Fruit fly (Drosophila melanogaster) Kc167 (cell line): ENCODE measurements around the gene Ptp99A.

Source experiments
- Myc ChIP-seq: fragments of >200 bp; optimal IDR thresholded peaks from 2 replicates; lab custom pipeline; 2017; ENCODE audit warnings: missing external identifiers
- Sin3A ChIP-seq: fragments of >200 bp; optimal IDR thresholded peaks from 2 replicates; lab custom pipeline; 2018; ENCODE audit warnings: missing external identifiers
- h ChIP-seq: fragments of >200 bp; optimal IDR thresholded peaks from 3 replicates; lab custom pipeline; 2018; ENCODE audit warnings: missing external identifiers
- insv ChIP-seq: fragments of >200 bp; optimal IDR thresholded peaks from 3 replicates; lab custom pipeline; 2018; ENCODE audit warnings: missing external identifiers
- psq ChIP-seq: fragments of >200 bp; optimal IDR thresholded peaks from 2 replicates; lab custom pipeline; 2017; ENCODE audit warnings: missing external identifiers
- ttk ChIP-seq: sonication (Bioruptor generic); optimal IDR thresholded peaks from 2 replicates; lab custom pipeline; 2017; ENCODE audit warnings: missing external identifiers

Gene Ptp99A

DNA sequence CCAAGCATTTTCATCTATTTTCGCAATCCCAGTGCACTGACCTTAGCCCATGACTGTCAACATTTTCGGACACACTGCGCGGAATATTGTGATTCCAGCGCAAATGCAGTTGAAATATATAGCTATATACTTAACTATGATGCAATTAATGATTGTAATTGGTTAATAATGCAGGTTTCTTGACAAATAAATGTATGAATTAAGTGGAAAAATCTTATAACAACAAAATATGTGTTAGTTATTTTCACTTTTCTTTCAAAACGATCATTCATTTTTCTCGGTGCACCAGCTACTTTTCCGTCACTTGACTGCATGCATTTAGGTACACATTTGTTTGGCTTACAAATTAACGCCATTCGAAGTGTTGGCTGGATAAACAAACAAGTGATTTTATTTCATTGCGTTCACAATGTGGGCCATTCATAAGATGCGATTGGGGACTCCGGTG, 81.3 kb downstream of the Ptp99A start:
- TF ChIP-seq ttk (lab: Kevin White, UChicago), result no peak
- TF ChIP-seq insv (lab: Kevin White, UChicago), result no peak
- no peak for TF ChIP-seq h
- TF ChIP-seq psq, result no peak
- TF ChIP-seq Myc (lab: Kevin White, UChicago), result no peak
- no peak for TF ChIP-seq Sin3A (lab: Kevin White, UChicago)

DNA sequence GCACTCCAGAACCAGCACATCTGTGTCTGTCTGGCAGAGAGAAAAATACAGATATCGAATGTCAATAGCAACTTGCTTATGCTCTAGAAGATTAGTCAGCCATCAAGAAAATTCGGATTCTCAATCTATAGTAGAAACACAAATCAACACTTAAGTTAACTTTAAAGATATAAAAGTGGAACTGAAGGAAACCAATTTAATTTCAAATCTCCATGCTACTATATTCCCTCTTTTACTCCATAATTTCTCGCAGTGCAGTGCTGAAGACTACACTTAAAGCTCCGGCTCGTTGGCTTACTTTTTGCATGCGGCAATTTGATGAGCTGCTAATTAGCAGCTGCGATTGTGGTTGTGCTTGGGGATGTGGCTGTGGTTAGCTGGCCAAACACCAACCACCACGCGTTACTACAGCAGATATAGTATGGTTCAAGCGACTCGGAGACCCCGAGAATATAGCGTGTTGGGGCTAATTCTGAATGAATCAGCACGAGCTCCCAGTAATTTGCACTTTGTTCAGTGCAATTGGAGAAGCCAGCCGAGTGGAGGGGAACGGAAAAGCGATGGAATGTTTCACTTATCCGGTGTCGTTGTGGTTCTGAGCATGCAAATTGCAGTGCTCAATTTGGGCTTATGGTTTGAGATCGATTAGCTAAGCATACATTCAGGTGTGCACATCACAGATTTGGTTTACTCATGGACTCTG, 82.9 kb downstream of the Ptp99A start:
- no peak for TF ChIP-seq Sin3A (lab: Kevin White, UChicago)

DNA sequence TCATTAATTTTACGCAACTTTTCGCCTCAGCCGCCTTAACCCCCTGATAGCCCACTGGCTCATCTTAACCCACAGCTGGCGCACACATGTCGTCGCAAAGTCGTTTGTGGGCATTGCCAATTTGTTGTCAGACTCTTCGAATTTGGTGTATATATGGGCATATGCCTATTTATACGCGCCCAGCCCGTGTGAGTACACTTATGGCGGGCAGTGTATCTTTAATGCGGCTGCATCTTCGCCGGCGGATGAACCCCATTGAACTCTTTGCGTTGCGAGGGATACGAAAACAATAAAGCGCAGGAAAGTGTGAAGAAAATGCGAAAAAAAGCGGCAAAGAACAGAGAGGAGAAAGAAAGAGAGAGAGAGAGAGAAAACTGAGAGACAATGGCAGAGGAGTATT, 83.6 kb downstream of the Ptp99A start:
- TF ChIP-seq Myc (lab: Kevin White, UChicago) (no peak), insv (lab: Kevin White, UChicago) (no peak), h (no peak), ttk (lab: Kevin White, UChicago) (no peak), psq (no peak), Sin3A (lab: Kevin White, UChicago) (no peak)

DNA sequence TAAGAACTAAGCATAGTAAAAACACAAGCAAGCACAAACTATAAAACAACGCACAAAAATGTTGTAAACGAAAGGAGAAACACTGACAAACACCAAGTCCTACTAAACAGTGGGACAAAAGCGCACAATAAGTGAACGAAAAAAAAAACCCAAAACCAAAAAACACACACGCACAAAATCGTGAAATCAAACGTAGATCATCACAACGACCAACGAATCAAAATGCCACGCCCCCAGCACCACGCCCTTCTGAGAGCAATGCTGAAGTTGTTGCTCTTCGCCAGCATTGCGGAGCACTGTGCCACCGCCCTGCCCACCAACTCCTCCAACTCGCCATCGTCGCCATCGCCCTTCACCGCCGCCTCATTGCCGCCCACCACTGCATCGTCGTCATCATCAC, 84.4 kb downstream of the Ptp99A start:
- TF ChIP-seq insv (lab: Kevin White, UChicago) (no peak), ttk (lab: Kevin White, UChicago) (no peak), Sin3A (lab: Kevin White, UChicago) (no peak), h (no peak), psq (no peak), Myc (lab: Kevin White, UChicago) (no peak)

DNA sequence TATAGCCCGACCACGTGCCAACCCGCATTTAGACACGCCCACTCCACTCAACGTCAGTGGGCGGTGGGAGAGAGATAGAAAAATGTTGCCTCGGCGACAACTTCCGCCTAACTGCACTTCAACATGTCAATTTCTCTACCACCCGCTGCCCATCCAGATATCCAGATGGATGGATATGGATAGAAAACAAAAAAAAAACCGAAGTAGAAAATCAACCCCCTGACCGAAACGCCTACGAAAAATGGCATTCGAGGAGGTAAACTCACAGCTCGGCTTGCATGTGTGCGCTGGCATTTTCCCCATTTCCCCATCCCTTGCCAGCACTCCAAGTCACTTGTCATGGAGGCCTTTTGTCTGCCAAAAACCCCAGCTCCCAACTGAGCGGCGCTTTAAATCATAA, 89.3 kb downstream of the Ptp99A start:
- TF ChIP-seq ttk (lab: Kevin White, UChicago), result no peak
- no peak for TF ChIP-seq Myc (lab: Kevin White, UChicago)
- no peak for TF ChIP-seq Sin3A (lab: Kevin White, UChicago)
- TF ChIP-seq psq, result no peak
- no peak for TF ChIP-seq h
- no peak for TF ChIP-seq insv (lab: Kevin White, UChicago)

DNA sequence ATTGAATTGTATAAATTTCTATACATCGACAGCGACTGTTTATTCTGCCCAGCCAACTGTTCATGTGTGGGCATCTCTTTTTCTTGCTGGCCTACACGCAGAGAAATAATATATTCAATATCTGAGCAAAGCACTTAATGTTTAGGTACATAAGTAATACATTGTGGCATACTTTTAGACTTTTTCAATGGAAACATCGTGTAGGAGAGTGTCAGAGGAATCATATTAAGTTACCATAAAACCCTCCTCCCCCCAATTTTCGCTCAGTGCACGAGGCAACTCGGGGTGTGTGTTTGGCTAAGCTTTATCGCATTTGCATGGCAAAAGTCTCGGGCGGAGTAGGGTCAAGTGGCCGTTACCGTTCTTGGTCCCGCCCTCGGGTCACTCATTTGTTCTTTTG, 92.7 kb downstream of the Ptp99A start:
- TF ChIP-seq Sin3A (lab: Kevin White, UChicago) (no peak), insv (lab: Kevin White, UChicago) (no peak), Myc (lab: Kevin White, UChicago) (no peak), psq (no peak), h (no peak), ttk (lab: Kevin White, UChicago) (no peak)

DNA sequence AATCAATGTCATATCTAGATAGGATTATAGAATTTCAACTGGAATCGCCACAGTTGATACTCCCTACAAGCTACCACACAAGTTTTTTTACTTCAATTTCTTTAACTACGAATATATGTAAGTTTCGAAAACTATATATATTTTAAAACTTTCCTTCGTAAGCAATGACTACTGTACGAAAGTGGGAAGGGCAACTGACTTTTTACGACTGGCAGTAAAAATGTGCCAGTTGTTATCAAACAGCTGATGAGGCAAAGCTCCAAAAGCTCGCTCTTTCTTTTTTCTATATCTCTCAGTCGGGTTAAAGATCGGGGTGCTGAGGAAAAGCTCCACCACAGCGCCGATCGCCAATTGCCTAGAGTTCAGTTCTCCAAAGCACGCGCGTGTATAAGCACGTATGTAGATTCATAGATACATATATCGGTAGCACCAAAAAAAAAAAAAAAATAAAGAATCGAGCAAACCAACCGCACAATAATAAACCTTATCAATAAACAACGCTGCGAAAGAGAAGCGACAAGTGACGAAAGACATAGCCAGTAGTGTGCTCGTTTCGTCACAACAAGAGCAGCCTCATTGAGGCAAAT, 101.6 kb downstream of the Ptp99A start:
- TF ChIP-seq Myc (lab: Kevin White, UChicago), result no peak
- TF ChIP-seq insv (lab: Kevin White, UChicago), result no peak
- TF ChIP-seq psq, result no peak

DNA sequence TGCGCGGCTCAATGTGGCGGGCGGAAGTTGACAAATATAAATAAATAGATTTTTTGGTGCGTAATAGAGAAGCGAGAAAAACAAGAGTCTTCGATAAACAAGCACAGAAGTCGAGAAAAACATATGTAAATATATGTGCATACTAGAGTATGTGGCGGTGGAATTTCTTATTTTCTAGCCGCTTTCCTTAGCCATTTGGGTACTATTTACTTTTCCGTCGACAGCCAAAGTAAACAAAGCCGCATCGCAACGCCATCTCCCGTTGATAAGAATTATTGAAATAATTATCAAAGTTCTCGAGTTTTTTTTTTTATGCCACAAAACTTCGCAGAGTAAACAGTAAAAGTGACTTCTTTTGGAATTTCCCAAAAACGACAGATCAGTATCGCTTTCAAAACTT, 102.5 kb downstream of the Ptp99A start:
- no peak for TF ChIP-seq Sin3A (lab: Kevin White, UChicago)
- no peak for TF ChIP-seq ttk (lab: Kevin White, UChicago)
- no peak for TF ChIP-seq h

DNA sequence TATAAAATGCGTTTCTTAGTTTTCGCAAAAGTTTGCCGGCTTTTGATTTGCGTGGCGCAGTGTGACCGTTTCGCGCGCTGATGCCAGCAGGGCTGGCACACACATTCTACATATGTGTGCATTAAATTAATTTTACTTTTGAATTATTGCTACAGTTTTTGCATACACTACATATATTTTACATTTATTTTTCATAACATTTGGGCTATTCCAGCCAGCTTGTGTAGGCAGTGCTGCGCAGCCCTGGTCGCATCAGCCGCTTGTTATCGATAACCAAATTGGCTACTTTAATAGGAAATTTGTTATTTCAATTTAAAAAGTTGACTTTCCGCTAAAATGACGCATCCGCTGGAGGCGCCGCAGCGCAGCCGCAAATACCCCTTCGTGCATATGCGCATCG, 111.8 kb downstream of the Ptp99A start, which contains the start of the genes CG2321 and CG2006:
Gene CG2321 (minus strand): TSS at position 57 of the 400 bp plus-strand sequence.
Gene CG2006 (plus strand): TSS at position 260 of the 400 bp plus-strand sequence.
- TF ChIP-seq Myc (lab: Kevin White, UChicago) (no peak), h (no peak), ttk (lab: Kevin White, UChicago) (no peak), Sin3A (lab: Kevin White, UChicago) (no peak), psq (no peak), insv (lab: Kevin White, UChicago) (no peak)

DNA sequence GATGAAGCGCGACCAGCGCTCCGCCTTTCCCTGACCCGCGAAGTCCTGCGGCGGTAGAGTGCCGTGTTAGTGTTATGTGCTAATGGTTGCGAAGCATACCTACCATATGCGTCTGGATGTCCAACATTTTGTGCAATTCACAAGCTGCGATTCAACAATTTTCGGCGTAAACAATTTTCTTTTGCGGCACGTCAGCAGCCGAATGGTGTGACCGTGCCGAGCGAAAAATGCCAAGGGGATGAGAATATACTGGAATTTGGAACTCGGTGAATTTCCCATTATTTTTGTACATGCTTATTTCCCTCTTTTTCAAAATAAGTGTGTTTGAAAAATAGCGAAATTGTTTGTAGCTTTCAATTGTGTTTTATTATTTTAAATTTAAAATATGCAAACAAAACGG, 113.5 kb downstream of the Ptp99A start, which contains the start of gene Spase12:
Gene Spase12 (minus strand): TSS at position 239 of the 400 bp plus-strand sequence.
- no peak for TF ChIP-seq ttk (lab: Kevin White, UChicago)
- no peak for TF ChIP-seq insv (lab: Kevin White, UChicago)
- no peak for TF ChIP-seq h
- TF ChIP-seq Myc (lab: Kevin White, UChicago), result no peak
- no peak for TF ChIP-seq psq
- no peak for TF ChIP-seq Sin3A (lab: Kevin White, UChicago)

DNA sequence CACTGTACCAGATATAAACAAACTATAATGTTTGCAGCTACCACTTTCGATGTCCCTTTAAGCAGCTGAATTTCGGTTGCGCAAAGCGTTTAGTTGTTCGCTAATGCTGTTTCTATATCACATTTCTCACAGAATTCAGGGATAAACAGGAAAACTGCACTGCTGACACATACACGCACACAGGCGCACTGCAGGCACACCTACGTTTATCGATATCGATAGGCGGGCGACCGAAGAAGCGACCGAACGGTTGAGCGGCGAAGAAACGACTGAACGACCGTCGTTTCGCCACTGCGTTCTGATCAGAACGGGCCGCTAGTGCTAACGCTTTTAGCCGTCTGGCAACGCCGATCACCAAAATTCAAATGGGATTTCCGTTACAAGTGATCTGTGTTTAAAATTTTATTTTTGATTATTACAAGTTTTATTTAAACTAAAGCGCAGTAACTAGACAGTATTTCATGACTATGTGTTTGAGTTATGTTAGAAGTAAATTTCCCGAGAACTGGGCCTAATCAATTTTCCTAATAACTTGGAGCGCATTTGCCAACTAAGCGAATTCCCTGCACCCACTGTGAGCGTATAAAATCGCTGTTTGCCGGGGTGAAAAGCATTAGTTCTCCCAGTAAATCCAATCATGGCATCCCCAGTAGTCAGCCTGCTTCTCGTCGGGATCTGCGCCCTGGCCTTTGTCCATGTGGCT, 115.9 kb downstream of the Ptp99A start, which contains the start of the genes CG2310 and Diedel:
Gene CG2310 (minus strand): TSS at position 277 of the 703 bp plus-strand sequence.
Gene Diedel (plus strand): TSS at position 611 of the 703 bp plus-strand sequence.
- TF ChIP-seq ttk (lab: Kevin White, UChicago) (no peak), psq (no peak), insv (lab: Kevin White, UChicago) (no peak), Myc (lab: Kevin White, UChicago) (no peak), Sin3A (lab: Kevin White, UChicago) (no peak), h (no peak)

DNA sequence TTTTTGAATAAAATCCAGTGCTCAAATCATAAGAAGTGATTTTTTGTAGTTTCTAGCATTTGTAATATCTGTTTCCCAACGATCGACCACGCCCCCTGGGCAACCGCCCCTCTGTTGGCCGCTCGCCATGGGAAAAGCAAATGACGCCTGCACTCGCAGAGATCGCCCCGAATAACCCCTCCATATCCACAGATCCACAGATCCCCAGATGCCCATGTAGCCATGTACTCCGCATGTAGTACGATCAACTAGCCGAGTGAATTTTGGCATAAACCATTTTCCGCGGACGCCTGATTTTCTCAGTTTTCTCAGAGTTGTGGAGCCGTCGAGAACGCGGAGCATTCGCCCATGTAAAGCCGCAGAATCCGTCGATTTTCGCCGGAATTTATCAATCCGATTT, 117.0 kb downstream of the Ptp99A start, which contains the start of gene FipoQ:
Gene FipoQ (plus strand): TSS at position 301 of the 400 bp plus-strand sequence.
- TF ChIP-seq ttk (lab: Kevin White, UChicago) (no peak), h (no peak), Myc (lab: Kevin White, UChicago) (no peak), psq (no peak), insv (lab: Kevin White, UChicago) (no peak), Sin3A (lab: Kevin White, UChicago) (no peak)
